Worm (Caenorhabditis elegans): ENCODE data around the gene hlh-29.

DNA sequence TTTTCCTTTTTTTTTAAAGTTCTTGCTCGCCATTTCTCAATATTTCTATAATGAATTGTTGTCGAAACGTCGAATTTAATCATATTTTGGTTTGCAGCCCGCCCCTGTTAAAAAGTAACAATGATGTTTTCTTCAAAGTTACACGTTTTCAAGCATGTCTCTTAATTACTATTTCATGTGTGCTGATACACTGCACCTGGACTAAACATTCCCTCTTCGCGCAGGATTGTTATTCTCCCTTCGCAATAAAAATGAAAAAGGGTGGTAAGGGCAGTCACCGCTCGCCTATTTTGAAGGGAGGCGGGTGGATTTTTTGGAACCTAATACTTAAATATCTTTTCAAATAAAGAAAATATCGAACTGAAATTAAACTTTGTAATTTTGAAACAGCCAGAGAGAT, 2.9 kb downstream of the hlh-29 start:
- TF ChIP-seq nfya-1 (tag; optimal IDR thresholded peaks at IDR 0.05) (no peak), pha-4 (tag; optimal IDR thresholded peaks at IDR 0.05) (no peak), hlh-15 (tag; optimal IDR thresholded peaks at IDR 0.05) (no peak), hlh-30 (tag; optimal IDR thresholded peaks at IDR 0.05; ENCODE audit: insufficient read depth) (no peak), C38D4.7 (GFP tag; optimal IDR thresholded peaks at IDR 0.05) (no peak), nhr-11 (tag; optimal IDR thresholded peaks at IDR 0.05) (no peak), ama-1 (optimal IDR thresholded peaks at IDR 0.05) (no peak), eyg-1 (tag; optimal IDR thresholded peaks at IDR 0.05) (no peak)

Measured in whole organism, late embryonic.